Fruit fly (Drosophila melanogaster): ENCODE measurements around the gene Cpr78E.

dm6 chr3L:21644607-21645006, 22.2 kb downstream of the Cpr78E start, which contains the start of gene CG43980:
- TF ChIP-seq CTCF (optimal IDR thresholded peaks at IDR 0.05) (no peak), CG8478 (optimal IDR thresholded peaks at IDR 0.05) (no peak)

All from S2 (cell line).